Worm (Caenorhabditis elegans) whole organism, mixed stage, embryonic: ENCODE measurements around the gene str-46.

ENCODE experiments used
- M03D4.4 ChIP-seq: sonication (generic microtip); optimal IDR thresholded peaks from 2 replicates; lab custom pipeline; 2017; ENCODE audit warnings: mild to moderate bottlenecking, missing genetic modification characterization, missing compliant biosample characterization
- blmp-1 ChIP-seq: fragments of 150-350 bp; optimal IDR thresholded peaks from 2 replicates; lab custom pipeline; 2014; ENCODE audit warnings: missing biosample characterization, missing genetic modification characterization
- ceh-39 ChIP-seq: fragments of 150-350 bp; optimal IDR thresholded peaks from 2 replicates; lab custom pipeline; 2014; ENCODE audit warnings: missing biosample characterization, missing genetic modification characterization
- ceh-43 ChIP-seq: fragments of 200-800 bp; sonication (Bioruptor generic); optimal IDR thresholded peaks from 2 replicates; lab custom pipeline; 2018; ENCODE audit warnings: mild to moderate bottlenecking, missing genetic modification characterization, moderate library complexity, missing compliant biosample characterization
- ceh-83 ChIP-seq: fragments of 200-800 bp; sonication (Bioruptor generic); optimal IDR thresholded peaks from 2 replicates; lab custom pipeline; 2018; ENCODE audit warnings: mild to moderate bottlenecking, missing genetic modification characterization, missing compliant biosample characterization
- ces-1 ChIP-seq: fragments of 150-350 bp; optimal IDR thresholded peaks from 2 replicates; lab custom pipeline; 2014; ENCODE audit warnings: missing biosample characterization, missing genetic modification reagents, missing genetic modification characterization
- cnd-1 ChIP-seq: fragments of 200-800 bp; sonication (Bioruptor generic); optimal IDR thresholded peaks from 2 replicates; lab custom pipeline; 2018; ENCODE audit warnings: mild to moderate bottlenecking, missing genetic modification characterization, missing compliant biosample characterization
- drap-1 ChIP-seq: fragments of 200-800 bp; sonication (Bioruptor generic); optimal IDR thresholded peaks from 3 replicates; lab custom pipeline; 2018; ENCODE audit warnings: mild to moderate bottlenecking, missing genetic modification characterization, missing compliant biosample characterization
- elt-1 ChIP-seq: sonication (generic microtip); optimal IDR thresholded peaks from 2 replicates; lab custom pipeline; 2017; ENCODE audit warnings: missing genetic modification characterization, mild to moderate bottlenecking, missing compliant biosample characterization, antibody characterized with exemption, moderate library complexity, borderline replicate concordance; ENCODE audit not compliant: insufficient read depth
- elt-3 ChIP-seq: fragments of 150-350 bp; optimal IDR thresholded peaks from 2 replicates; lab custom pipeline; 2014; ENCODE audit warnings: missing biosample characterization, missing genetic modification characterization
- flh-1 ChIP-seq: fragments of 200-800 bp; sonication (Bioruptor generic); optimal IDR thresholded peaks from 2 replicates; lab custom pipeline; 2018; ENCODE audit warnings: mild to moderate bottlenecking, missing genetic modification characterization, moderate library complexity, missing compliant biosample characterization
- ham-2 ChIP-seq: fragments of 200-800 bp; sonication (Bioruptor generic); optimal IDR thresholded peaks from 2 replicates; lab custom pipeline; 2018; ENCODE audit warnings: mild to moderate bottlenecking, missing genetic modification characterization, missing compliant biosample characterization
- hlh-1 ChIP-seq: fragments of 150-350 bp; optimal IDR thresholded peaks from 2 replicates; lab custom pipeline; 2014; ENCODE audit warnings: missing biosample characterization, missing genetic modification reagents, missing genetic modification characterization
- lin-13 ChIP-seq: fragments of 150-350 bp; optimal IDR thresholded peaks from 2 replicates; lab custom pipeline; 2014; ENCODE audit warnings: missing biosample characterization, missing genetic modification characterization
- lin-32 ChIP-seq: fragments of 200-800 bp; sonication (Bioruptor generic); optimal IDR thresholded peaks from 2 replicates; lab custom pipeline; 2018; ENCODE audit warnings: mild to moderate bottlenecking, missing genetic modification characterization, missing compliant biosample characterization
- lsy-2 ChIP-seq: fragments of 150-350 bp; optimal IDR thresholded peaks from 2 replicates; lab custom pipeline; 2014; ENCODE audit warnings: missing biosample characterization, missing genetic modification characterization
- mab-5 ChIP-seq: fragments of 150-350 bp; optimal IDR thresholded peaks from 2 replicates; lab custom pipeline; 2014; ENCODE audit warnings: missing biosample characterization, missing genetic modification characterization
- mep-1 ChIP-seq: fragments of 150-350 bp; optimal IDR thresholded peaks from 2 replicates; lab custom pipeline; 2017; ENCODE audit warnings: missing biosample characterization, missing genetic modification reagents, missing genetic modification characterization, inconsistent platforms
- mls-2 ChIP-seq: sonication (generic microtip); optimal IDR thresholded peaks from 2 replicates; lab custom pipeline; 2016; ENCODE audit warnings: mild to moderate bottlenecking, missing genetic modification characterization, moderate library complexity, missing compliant biosample characterization
- nhr-12 ChIP-seq: fragments of 150-350 bp; optimal IDR thresholded peaks from 2 replicates; lab custom pipeline; 2014; ENCODE audit warnings: missing biosample characterization, missing genetic modification characterization
- nhr-2 ChIP-seq: fragments of 150-350 bp; optimal IDR thresholded peaks from 2 replicates; lab custom pipeline; 2014; ENCODE audit warnings: missing biosample characterization, missing genetic modification characterization
- nhr-237 ChIP-seq: fragments of 150-350 bp; optimal IDR thresholded peaks from 2 replicates; lab custom pipeline; 2014; ENCODE audit warnings: missing biosample characterization, missing genetic modification characterization
- nhr-76 ChIP-seq: sonication (generic microtip); optimal IDR thresholded peaks from 2 replicates; lab custom pipeline; 2017; ENCODE audit warnings: missing biosample characterization, missing genetic modification characterization
- pha-4 ChIP-seq: fragments of 150-350 bp; optimal IDR thresholded peaks from 2 replicates; lab custom pipeline; 2018; ENCODE audit warnings: missing biosample characterization, missing genetic modification reagents, missing genetic modification characterization
- sem-2 ChIP-seq: fragments of 200-800 bp; sonication (Bioruptor generic); optimal IDR thresholded peaks from 2 replicates; lab custom pipeline; 2018; ENCODE audit warnings: mild to moderate bottlenecking, missing genetic modification characterization, missing compliant biosample characterization
- snpc-4 ChIP-seq: fragments of 150-350 bp; optimal IDR thresholded peaks from 2 replicates; lab custom pipeline; 2014; ENCODE audit warnings: missing biosample characterization, missing genetic modification characterization
- sptf-1 ChIP-seq: sonication (generic microtip); optimal IDR thresholded peaks from 2 replicates; lab custom pipeline; 2017; ENCODE audit warnings: mild to moderate bottlenecking, missing genetic modification characterization, moderate library complexity, missing compliant biosample characterization
- unc-120 ChIP-seq: sonication (generic microtip); optimal IDR thresholded peaks from 2 replicates; lab custom pipeline; 2017; ENCODE audit warnings: missing genetic modification characterization, missing compliant biosample characterization; ENCODE audit not compliant: poor library complexity, severe bottlenecking
- unc-39 ChIP-seq: fragments of 150-350 bp; optimal IDR thresholded peaks from 2 replicates; lab custom pipeline; 2014; ENCODE audit warnings: missing biosample characterization, missing genetic modification characterization
- unc-62 ChIP-seq: fragments of 150-350 bp; optimal IDR thresholded peaks from 2 replicates; lab custom pipeline; 2014; ENCODE audit warnings: missing biosample characterization, missing genetic modification reagents, missing genetic modification characterization
- zip-8 ChIP-seq: fragments of 150-350 bp; optimal IDR thresholded peaks from 2 replicates; lab custom pipeline; 2014; ENCODE audit warnings: missing biosample characterization, missing genetic modification characterization

str-46 gene

ce11 chrV:2881565-2881964, 18.2 kb downstream of the str-46 start:
- TF ChIP-seq unc-39 (tag; lab: Kevin White, UChicago) (no peak), drap-1 (GFP tag; lab: Kevin White, UChicago) (no peak), ceh-43 (GFP tag; lab: Kevin White, UChicago) (no peak)

DNA sequence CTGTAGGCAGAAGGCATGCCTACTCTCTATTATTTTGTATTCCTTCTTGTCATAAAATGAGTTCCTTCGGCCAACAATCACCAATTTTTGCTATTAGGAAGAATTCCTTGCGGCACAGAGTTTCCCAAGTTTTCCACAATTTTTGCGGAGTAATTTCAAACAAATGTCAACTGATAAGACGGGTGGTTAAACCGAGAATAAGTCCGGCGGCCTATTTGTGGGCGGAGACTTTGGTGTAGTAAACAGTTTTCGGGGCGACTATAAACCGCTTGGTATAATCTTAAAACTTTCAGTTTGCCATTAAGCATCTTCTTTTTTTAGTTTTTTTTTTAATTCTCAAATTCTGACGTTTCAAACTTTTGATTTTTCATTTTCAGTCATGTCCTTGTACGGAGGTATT, 18.8 kb downstream of the str-46 start, which contains the start of gene ifc-1:
Gene ifc-1 (plus strand): TSS at position 378 of the 400 bp plus-strand sequence.
- no peak for TF ChIP-seq nhr-12
- no peak for TF ChIP-seq ham-2 (GFP tag; lab: Kevin White, UChicago)
- TF ChIP-seq zip-8 (tag; lab: Kevin White, UChicago): no peak
- no peak for TF ChIP-seq nhr-2 (tag; lab: Kevin White, UChicago)
- no peak for TF ChIP-seq elt-3 (tag; lab: Kevin White, UChicago)
- TF ChIP-seq mep-1 (tag; lab: Kevin White, UChicago): no peak
- no peak for TF ChIP-seq lsy-2 (tag; lab: Kevin White, UChicago)
- no peak for TF ChIP-seq M03D4.4 (tag; lab: Kevin White, UChicago)
- TF ChIP-seq unc-39 (tag; lab: Kevin White, UChicago): no peak
- no peak for TF ChIP-seq ceh-43 (GFP tag; lab: Kevin White, UChicago)
- no peak for TF ChIP-seq cnd-1
- TF ChIP-seq ceh-83: no peak
- no peak for TF ChIP-seq lin-13
- TF ChIP-seq nhr-76 (tag; lab: Kevin White, UChicago): no peak
- TF ChIP-seq snpc-4 (tag; lab: Kevin White, UChicago): no peak
- no peak for TF ChIP-seq sptf-1 (tag; lab: Kevin White, UChicago)

DNA sequence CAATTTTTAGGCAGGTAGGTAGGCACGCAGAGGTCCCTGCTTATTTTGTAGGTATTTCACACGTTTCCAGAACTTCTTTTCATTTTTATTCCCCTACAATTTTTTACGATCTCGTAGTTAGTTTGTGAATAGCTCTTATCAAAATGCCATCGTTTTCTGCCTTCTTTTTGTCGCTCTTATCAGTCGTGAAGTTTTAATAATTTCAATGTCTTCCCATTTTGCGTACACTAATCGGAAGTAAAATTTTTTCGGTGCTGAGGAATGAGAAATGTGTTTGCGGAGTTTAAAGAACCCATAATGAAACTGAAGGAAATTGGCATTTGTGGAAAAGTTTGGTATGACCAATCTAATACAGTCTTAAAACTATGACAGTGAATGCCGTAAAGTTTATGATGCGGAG, 19.4 kb downstream of the str-46 start:
- TF ChIP-seq zip-8 (tag; lab: Kevin White, UChicago): no peak
- no peak for TF ChIP-seq hlh-1
- TF ChIP-seq lin-13: no peak
- no peak for TF ChIP-seq lin-32 (GFP tag; lab: Kevin White, UChicago)
- TF ChIP-seq elt-1 (tag; lab: Kevin White, UChicago): no peak

DNA sequence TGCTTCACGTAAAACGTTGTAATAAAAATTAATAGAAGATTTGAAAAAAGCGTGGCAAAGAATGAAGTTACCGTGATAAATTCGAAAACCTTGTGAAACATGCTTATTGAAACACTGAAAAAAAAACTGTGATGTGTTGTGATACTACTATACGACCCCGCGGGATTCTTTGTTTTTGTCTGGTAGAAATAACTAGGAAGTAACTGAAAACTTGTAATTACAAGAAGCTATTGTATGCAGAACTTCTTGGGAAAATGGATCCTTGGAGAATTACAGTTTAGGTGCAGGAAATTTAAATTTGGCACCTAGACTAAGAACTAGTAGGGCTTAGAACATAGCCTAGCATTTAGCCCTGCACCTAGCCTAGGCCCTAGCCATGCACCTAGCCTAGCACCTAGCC, 20.0 kb downstream of the str-46 start, which contains the start of gene str-39:
Gene str-39 (minus strand): TSS at position 101 of the 400 bp plus-strand sequence.
- no peak for TF ChIP-seq elt-1 (tag; lab: Kevin White, UChicago)
- no peak for TF ChIP-seq unc-62
- no peak for TF ChIP-seq ceh-39 (tag; lab: Kevin White, UChicago)
- TF ChIP-seq mab-5 (tag; lab: Kevin White, UChicago): no peak
- no peak for TF ChIP-seq nhr-237
- no peak for TF ChIP-seq mls-2 (tag; lab: Kevin White, UChicago)
- no peak for TF ChIP-seq blmp-1 (tag; lab: Kevin White, UChicago)
- TF ChIP-seq pha-4: no peak
- TF ChIP-seq lin-32 (GFP tag; lab: Kevin White, UChicago): no peak
- TF ChIP-seq unc-120 (tag; lab: Kevin White, UChicago): no peak
- no peak for TF ChIP-seq sem-2 (GFP tag; lab: Kevin White, UChicago)
- no peak for TF ChIP-seq drap-1 (GFP tag; lab: Kevin White, UChicago)
- TF ChIP-seq hlh-1: no peak
- no peak for TF ChIP-seq ham-2 (GFP tag; lab: Kevin White, UChicago)
- no peak for TF ChIP-seq ces-1 (GFP tag; lab: Kevin White, UChicago)
- no peak for TF ChIP-seq lsy-2 (tag; lab: Kevin White, UChicago)

ce11 chrV:2877509-2877908, 22.3 kb downstream of the str-46 start, which contains the start of gene F37B4.10:
Gene F37B4.10, minus strand, starts transcription at chrV:2877609.
- no peak for TF ChIP-seq hlh-1
- TF ChIP-seq nhr-76 (tag; lab: Kevin White, UChicago): no peak
- TF ChIP-seq flh-1 (GFP tag; lab: Kevin White, UChicago): no peak
- TF ChIP-seq unc-62: no peak
- TF ChIP-seq snpc-4 (tag; lab: Kevin White, UChicago): no peak
- TF ChIP-seq mep-1 (tag; lab: Kevin White, UChicago): peak; percentile 8
- TF ChIP-seq M03D4.4 (tag; lab: Kevin White, UChicago): no peak
- TF ChIP-seq sem-2 (GFP tag; lab: Kevin White, UChicago): no peak
- no peak for TF ChIP-seq pha-4
- TF ChIP-seq zip-8 (tag; lab: Kevin White, UChicago): peak; percentile 31
